Worm (Caenorhabditis elegans): ENCODE results near the gene R09E10.2.

DNA sequence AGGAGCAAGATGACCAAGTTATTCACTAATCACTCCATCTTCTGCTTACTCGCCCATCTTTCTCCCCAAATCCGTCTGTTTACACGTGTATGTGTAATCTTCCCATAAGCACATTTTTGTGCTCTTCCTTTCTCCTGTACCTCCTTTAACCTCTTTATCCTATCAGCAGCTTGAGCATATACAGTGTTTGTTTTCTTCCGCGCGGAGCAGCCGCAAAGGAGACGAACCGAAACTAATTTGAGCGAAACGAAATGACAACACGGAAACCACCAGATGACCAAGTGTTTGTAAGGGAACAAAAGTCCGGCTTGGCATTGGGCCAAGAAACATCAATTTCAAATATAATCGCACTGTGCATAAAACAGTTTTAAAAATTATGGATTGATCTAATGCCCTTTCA lies 13.7 kb downstream of the R09E10.2 start:
- no peak for TF ChIP-seq ceh-88 (GFP tag; IDR thresholded peaks at IDR 0.05)
- no peak for TF ChIP-seq lsy-2 (tag; optimal IDR thresholded peaks at IDR 0.05)
- no peak for TF ChIP-seq unc-86 (tag; optimal IDR thresholded peaks at IDR 0.05)
- TF ChIP-seq C04F5.9 (tag; optimal IDR thresholded peaks at IDR 0.05) = no peak
- no peak for TF ChIP-seq lin-13 (GFP tag; optimal IDR thresholded peaks at IDR 0.05)
- TF ChIP-seq swsn-7 (tag; optimal IDR thresholded peaks at IDR 0.05) = no peak
- TF ChIP-seq ztf-11 (tag; optimal IDR thresholded peaks at IDR 0.05) = no peak
- no peak for TF ChIP-seq zip-4 (GFP tag; optimal IDR thresholded peaks at IDR 0.05)
- TF ChIP-seq fkh-8 (tag; optimal IDR thresholded peaks at IDR 0.05) = no peak
- no peak for TF ChIP-seq dsc-1 (tag; optimal IDR thresholded peaks at IDR 0.05)

Measured in whole organism, L1 larva.